Fruit fly (Drosophila melanogaster): Measurements from ENCODE around the gene Art3.

dm6 chr3R:15246601-15247000 is 17.4 kb upstream of the Art3 start:
- TF ChIP-seq CG8478 (optimal IDR thresholded peaks at IDR 0.05) (no peak), usp (GFP tag; optimal IDR thresholded peaks at IDR 0.05) (no peak), psq (optimal IDR thresholded peaks at IDR 0.05) (no peak), pan (optimal IDR thresholded peaks at IDR 0.05) (no peak), Dll (optimal IDR thresholded peaks at IDR 0.05) (no peak)

Measured in whole organism.